Worm (Caenorhabditis elegans) whole organism, L4 larva: ENCODE results near the gene vms-1.

ENCODE experiments used
- D1046.2 ChIP-seq: fragments of 200-800 bp; sonication (Bioruptor generic); IDR thresholded peaks from 2 replicates; pipeline ENCODE4 v1.3.6; 2022; ENCODE audit warnings: missing genetic modification characterization, missing compliant biosample characterization
- F10B5.3 ChIP-seq: sonication (generic microtip); optimal IDR thresholded peaks from 2 replicates; lab custom pipeline; 2016; ENCODE audit warnings: mild to moderate bottlenecking, missing genetic modification characterization, missing compliant biosample characterization
- T26A8.4 ChIP-seq: fragments of 200-800 bp; sonication (Bioruptor generic); IDR thresholded peaks from 2 replicates; pipeline ENCODE4 v1.3.6; 2022; ENCODE audit warnings: missing genetic modification characterization, missing compliant biosample characterization
- Y48G9A.11 ChIP-seq: fragments of 200-800 bp; sonication (Bioruptor generic); IDR thresholded peaks from 2 replicates; pipeline ENCODE4 v1.3.6; 2022; ENCODE audit warnings: missing genetic modification reagents, missing genetic modification characterization, missing compliant biosample characterization
- ZK337.2 ChIP-seq: fragments of 200-800 bp; sonication (Bioruptor generic); IDR thresholded peaks from 2 replicates; pipeline ENCODE4 v1.3.6; 2022; ENCODE audit warnings: missing genetic modification reagents, missing genetic modification characterization, missing compliant biosample characterization
- ZK546.5 ChIP-seq, 2 experiments: sonication (generic microtip); optimal IDR thresholded peaks; 2 replicates each; lab custom pipeline; 2017; ENCODE audit warnings: missing biosample characterization in 2 of 2, missing genetic modification characterization in 2 of 2
- aly-2 ChIP-seq: sonication (generic microtip); optimal IDR thresholded peaks from 2 replicates; lab custom pipeline; 2018; ENCODE audit warnings: missing biosample characterization, missing genetic modification characterization
- attf-4 ChIP-seq: sonication (generic microtip); optimal IDR thresholded peaks from 3 replicates; lab custom pipeline; 2017; ENCODE audit warnings: missing biosample characterization, missing genetic modification characterization
- ceh-20 ChIP-seq: fragments of 200-800 bp; sonication (Bioruptor generic); IDR thresholded peaks from 2 replicates; pipeline ENCODE4 v1.3.6; 2022; ENCODE audit warnings: missing genetic modification reagents, missing genetic modification characterization, missing compliant biosample characterization
- ceh-28 ChIP-seq: fragments of 150-350 bp; optimal IDR thresholded peaks from 2 replicates; lab custom pipeline; 2014; ENCODE audit warnings: missing biosample characterization, missing genetic modification reagents, missing genetic modification characterization
- ceh-32 ChIP-seq: sonication (generic microtip); optimal IDR thresholded peaks from 2 replicates; lab custom pipeline; 2016; ENCODE audit warnings: mild to moderate bottlenecking, missing genetic modification characterization, missing compliant biosample characterization; ENCODE audit not compliant: poor library complexity
- ceh-44 ChIP-seq: fragments of 200-800 bp; sonication (Bioruptor generic); IDR thresholded peaks from 2 replicates; pipeline ENCODE4 v1.3.6; 2022; ENCODE audit warnings: missing genetic modification reagents, missing genetic modification characterization, missing compliant biosample characterization
- ceh-82 ChIP-seq: sonication (generic microtip); optimal IDR thresholded peaks from 2 replicates; lab custom pipeline; 2017; ENCODE audit warnings: missing biosample characterization, missing genetic modification characterization
- cey-2 ChIP-seq: sonication (generic microtip); optimal IDR thresholded peaks from 3 replicates; lab custom pipeline; 2017; ENCODE audit warnings: missing genetic modification characterization, mild to moderate bottlenecking, missing compliant biosample characterization, antibody characterized with exemption, borderline replicate concordance; ENCODE audit not compliant: insufficient read depth
- ctbp-1 ChIP-seq: fragments of 200-800 bp; sonication (Bioruptor generic); IDR thresholded peaks from 2 replicates; pipeline ENCODE4 v1.3.6; 2022; ENCODE audit warnings: missing genetic modification reagents, missing genetic modification characterization, missing compliant biosample characterization
- daf-16 ChIP-seq, 3 experiments: sonication (generic microtip); optimal IDR thresholded peaks; 2 replicates each; lab custom pipeline; 2016 to 2017; ENCODE audit warnings: missing genetic modification characterization in 3 of 3, missing genetic modification reagents in 3 of 3, mild to moderate bottlenecking in 2 of 3, missing compliant biosample characterization in 2 of 3, missing biosample characterization in 1 of 3, moderate library complexity in 1 of 3
- dmd-9 ChIP-seq: fragments of 200-800 bp; sonication (Bioruptor generic); IDR thresholded peaks from 2 replicates; pipeline ENCODE4 v1.3.6; 2022; ENCODE audit warnings: missing genetic modification reagents, missing genetic modification characterization, missing compliant biosample characterization
- duxl-1 ChIP-seq: sonication (generic microtip); optimal IDR thresholded peaks from 2 replicates; lab custom pipeline; 2016; ENCODE audit warnings: mild to moderate bottlenecking, missing genetic modification characterization, moderate library complexity, missing compliant biosample characterization; ENCODE audit not compliant: poor library complexity
- dve-1 ChIP-seq: sonication (generic microtip); optimal IDR thresholded peaks from 2 replicates; lab custom pipeline; 2017; ENCODE audit warnings: antibody characterized with exemption, mild to moderate bottlenecking, missing genetic modification characterization, missing compliant biosample characterization; ENCODE audit not compliant: insufficient read depth
- egl-27 ChIP-seq: sonication (generic microtip); optimal IDR thresholded peaks from 3 replicates; lab custom pipeline; 2017; ENCODE audit warnings: missing biosample characterization, missing genetic modification reagents, missing genetic modification characterization
- egl-43 ChIP-seq: fragments of 200-800 bp; sonication (Bioruptor generic); IDR thresholded peaks from 2 replicates; pipeline ENCODE4 v1.3.6; 2022; ENCODE audit warnings: missing genetic modification reagents, missing genetic modification characterization, missing compliant biosample characterization
- fkh-10 ChIP-seq: fragments of 150-350 bp; optimal IDR thresholded peaks from 2 replicates; lab custom pipeline; 2014; ENCODE audit warnings: missing biosample characterization, missing genetic modification reagents, missing genetic modification characterization
- fos-1 ChIP-seq: fragments of 150-350 bp; optimal IDR thresholded peaks from 2 replicates; lab custom pipeline; 2014; ENCODE audit warnings: missing biosample characterization, missing genetic modification characterization
- hlh-11 ChIP-seq: fragments of 200-800 bp; sonication (Bioruptor generic); optimal IDR thresholded peaks from 2 replicates; lab custom pipeline; 2018; ENCODE audit warnings: mild to moderate bottlenecking, missing genetic modification characterization, missing compliant biosample characterization
- lim-7 ChIP-seq: fragments of 200-800 bp; sonication (Bioruptor generic); IDR thresholded peaks from 2 replicates; pipeline ENCODE4 v1.3.6; 2022; ENCODE audit warnings: missing genetic modification characterization, missing compliant biosample characterization
- lin-15B ChIP-seq: fragments of 150-350 bp; sonication (generic microtip); optimal IDR thresholded peaks from 3 replicates; lab custom pipeline; 2014; ENCODE audit warnings: missing biosample characterization, missing genetic modification characterization
- lin-39 ChIP-seq: fragments of 150-350 bp; optimal IDR thresholded peaks from 2 replicates; lab custom pipeline; 2014; ENCODE audit warnings: missing biosample characterization, missing genetic modification reagents, missing genetic modification characterization
- lsy-2 ChIP-seq, 2 experiments: fragments of 150-350 bp in 1 of 2; sonication (generic microtip) in 1 of 2; optimal IDR thresholded peaks; 2 replicates each; lab custom pipeline; 2014 to 2017; ENCODE audit warnings: missing biosample characterization in 2 of 2, missing genetic modification characterization in 2 of 2
- madf-5 ChIP-seq, 2 experiments: fragments of 200-800 bp; sonication (Bioruptor generic); IDR thresholded peaks; 2 replicates each; pipeline ENCODE4 v1.3.6; 2022; ENCODE audit warnings: missing compliant biosample characterization in 2 of 2, missing genetic modification characterization in 2 of 2
- mdl-1 ChIP-seq, 2 experiments: fragments of 150-350 bp in 1 of 2; sonication (generic microtip) in 1 of 2; optimal IDR thresholded peaks; 2 replicates each; lab custom pipeline; 2014 to 2017; ENCODE audit warnings: missing biosample characterization in 2 of 2, missing genetic modification characterization in 2 of 2
- mdt-29 ChIP-seq: fragments of 200-800 bp; sonication (Bioruptor generic); IDR thresholded peaks from 2 replicates; pipeline ENCODE4 v1.3.6; 2022; ENCODE audit warnings: missing genetic modification reagents, missing genetic modification characterization, missing compliant biosample characterization
- mep-1 ChIP-seq: fragments of 150-350 bp; sonication (generic microtip); optimal IDR thresholded peaks from 3 replicates; lab custom pipeline; 2014; ENCODE audit warnings: missing biosample characterization, missing genetic modification characterization
- mes-2 ChIP-seq: sonication (generic microtip); optimal IDR thresholded peaks from 2 replicates; lab custom pipeline; 2016; ENCODE audit warnings: missing genotype, mild to moderate bottlenecking, missing genetic modification characterization, missing compliant biosample characterization; ENCODE audit not compliant: poor library complexity, severe bottlenecking
- mxl-3 ChIP-seq: fragments of 200-800 bp; sonication (Bioruptor generic); optimal IDR thresholded peaks from 2 replicates; lab custom pipeline; 2018; ENCODE audit warnings: mild to moderate bottlenecking, missing genetic modification characterization, missing compliant biosample characterization
- nhr-111 ChIP-seq: fragments of 200-800 bp; sonication (Bioruptor generic); optimal IDR thresholded peaks from 2 replicates; lab custom pipeline; 2018; ENCODE audit warnings: mild to moderate bottlenecking, missing genetic modification characterization, missing compliant biosample characterization
- nhr-28 ChIP-seq: fragments of 150-350 bp; optimal IDR thresholded peaks from 2 replicates; lab custom pipeline; 2014; ENCODE audit warnings: missing biosample characterization, missing genetic modification characterization
- nhr-76 ChIP-seq: fragments of 150-350 bp; optimal IDR thresholded peaks from 2 replicates; lab custom pipeline; 2014; ENCODE audit warnings: missing biosample characterization, missing genetic modification characterization
- nhr-77 ChIP-seq: fragments of 150-350 bp; optimal IDR thresholded peaks from 2 replicates; lab custom pipeline; 2014; ENCODE audit warnings: missing biosample characterization, missing genetic modification characterization
- php-3 ChIP-seq: fragments of 200-800 bp; sonication (Bioruptor generic); IDR thresholded peaks from 2 replicates; pipeline ENCODE4 v1.3.6; 2022; ENCODE audit warnings: missing genetic modification reagents, missing genetic modification characterization, missing compliant biosample characterization
- rbr-2 ChIP-seq: sonication (generic microtip); optimal IDR thresholded peaks from 2 replicates; lab custom pipeline; 2016; ENCODE audit warnings: missing genotype, missing genetic modification characterization, missing compliant biosample characterization
- spr-1 ChIP-seq: sonication (generic microtip); optimal IDR thresholded peaks from 2 replicates; lab custom pipeline; 2016; ENCODE audit warnings: mild to moderate bottlenecking, missing genetic modification characterization, missing compliant biosample characterization
- spr-3 ChIP-seq: fragments of 200-800 bp; sonication (Bioruptor generic); optimal IDR thresholded peaks from 2 replicates; lab custom pipeline; 2018; ENCODE audit warnings: mild to moderate bottlenecking, missing genetic modification characterization, missing compliant biosample characterization
- tag-97 ChIP-seq: fragments of 200-800 bp; sonication (Bioruptor generic); IDR thresholded peaks from 2 replicates; pipeline ENCODE4 v1.3.6; 2022; ENCODE audit warnings: missing genetic modification characterization, missing compliant biosample characterization
- tra-1 ChIP-seq: fragments of 200-800 bp; sonication (Bioruptor generic); IDR thresholded peaks from 2 replicates; pipeline ENCODE4 v1.3.6; 2022; ENCODE audit warnings: missing genetic modification reagents, missing genetic modification characterization, missing compliant biosample characterization
- unc-39 ChIP-seq: sonication (generic microtip); optimal IDR thresholded peaks from 2 replicates; lab custom pipeline; 2017; ENCODE audit warnings: missing biosample characterization, missing genetic modification characterization
- vab-7 ChIP-seq: fragments of 200-800 bp; sonication (Bioruptor generic); IDR thresholded peaks from 2 replicates; pipeline ENCODE4 v1.3.6; 2022; ENCODE audit warnings: missing genetic modification reagents, missing genetic modification characterization, missing compliant biosample characterization
- zag-1 ChIP-seq: fragments of 150-350 bp; optimal IDR thresholded peaks from 2 replicates; lab custom pipeline; 2014; ENCODE audit warnings: missing biosample characterization, missing genetic modification characterization
- zfp-3 ChIP-seq: fragments of 200-800 bp; sonication (Bioruptor generic); conservative IDR thresholded peaks from 2 replicates; pipeline ENCODE4 v1.3.6; 2022; ENCODE audit warnings: missing genetic modification reagents, missing genetic modification characterization, missing compliant biosample characterization
- zip-11 ChIP-seq: fragments of 200-800 bp; sonication (Bioruptor generic); IDR thresholded peaks from 2 replicates; pipeline ENCODE4 v1.3.6; 2022; ENCODE audit warnings: missing genetic modification characterization, missing compliant biosample characterization
- zip-2 ChIP-seq: fragments of 150-350 bp; optimal IDR thresholded peaks from 2 replicates; lab custom pipeline; 2014; ENCODE audit warnings: missing biosample characterization, missing genetic modification characterization
- ztf-7 ChIP-seq: fragments of 150-350 bp; optimal IDR thresholded peaks from 2 replicates; lab custom pipeline; 2014; ENCODE audit warnings: missing biosample characterization, missing genetic modification characterization

Gene vms-1

DNA sequence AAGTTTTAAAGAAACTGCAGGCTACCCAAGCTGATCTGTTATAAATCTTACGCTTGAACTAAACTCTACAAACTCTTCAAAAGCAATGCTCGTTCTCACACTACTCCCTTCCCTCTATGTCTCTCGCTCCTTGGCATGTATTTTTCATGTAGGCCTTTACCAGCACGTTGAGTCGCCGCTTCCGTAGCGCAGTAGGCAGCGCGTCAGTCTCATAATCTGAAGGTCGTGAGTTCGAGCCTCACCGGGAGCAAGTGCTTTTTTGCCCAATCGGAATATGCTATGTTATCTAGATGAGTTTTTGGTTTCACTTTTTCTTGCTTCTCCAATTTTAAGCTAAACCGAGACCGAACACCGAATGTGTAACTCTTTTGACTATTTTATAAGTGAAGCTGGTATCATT lies 18.1 kb downstream of the vms-1 start (continued):
- TF ChIP-seq F10B5.3 (no peak), fkh-10 (GFP tag; lab: Kevin White, UChicago) (peak; percentile 9), zip-11 (no peak), nhr-76 (tag; lab: Kevin White, UChicago) (no peak), madf-5 (GFP tag; IDR thresholded peaks at IDR 0.05; lab: Robert Waterston, UW) (no peak), Y48G9A.11 (GFP tag; lab: Robert Waterston, UW) (peak; percentile 64; the same call in 1 of the 2 replicates), mdt-29 (no peak), attf-4 (tag; lab: Kevin White, UChicago) (no peak), ceh-44 (GFP tag; lab: Robert Waterston, UW) (peak; percentile 82), aly-2 (tag; lab: Kevin White, UChicago) (no peak), fos-1 (tag; lab: Kevin White, UChicago) (no peak), rbr-2 (peak; percentile 41), vab-7 (GFP tag; lab: Robert Waterston, UW) (no peak), ceh-32 (tag; lab: Kevin White, UChicago) (no peak), D1046.2 (GFP tag; lab: Robert Waterston, UW) (0 out of 2 replicates have a peak, but pooled peaks have one; percentile 50), dmd-9 (GFP tag; lab: Robert Waterston, UW) (peak; percentile 68; the same call in 1 of the 2 replicates), ceh-28 (tag; lab: Kevin White, UChicago) (no peak), ceh-20 (GFP tag; lab: Robert Waterston, UW) (peak; percentile 55; the same call in 1 of the 2 replicates), cey-2 (tag; lab: Kevin White, UChicago) (no peak), ZK546.5 (tag; optimal IDR thresholded peaks at IDR 0.05; lab: Kevin White, UChicago) (no peak), hlh-11 (peak; percentile 38), tag-97 (GFP tag; lab: Robert Waterston, UW) (no peak), mes-2 (tag; lab: Kevin White, UChicago) (peak; percentile 82), php-3 (no peak), T26A8.4 (peak; percentile 75), nhr-77 (tag; lab: Kevin White, UChicago) (no peak), nhr-28 (no peak), ctbp-1 (GFP tag; lab: Robert Waterston, UW) (peak; percentile 64), lin-39 (no peak), mdl-1 (tag; optimal IDR thresholded peaks at IDR 0.05; lab: Kevin White, UChicago) (peak in 1 of 2 experiments; percentile 24), tra-1 (GFP tag; lab: Robert Waterston, UW) (no peak), zip-2 (tag; lab: Kevin White, UChicago) (no peak), nhr-111 (GFP tag; lab: Kevin White, UChicago) (no peak), spr-1 (no peak), zfp-3 (GFP tag; lab: Robert Waterston, UW) (no peak), ZK337.2 (GFP tag; lab: Robert Waterston, UW) (peak; percentile 32; the same call in 1 of the 2 replicates), duxl-1 (tag; lab: Kevin White, UChicago) (no peak), egl-43 (peak; percentile 86), daf-16 (GFP tag; optimal IDR thresholded peaks at IDR 0.05; lab: Kevin White, UChicago) (no peak), daf-16 (tag; optimal IDR thresholded peaks at IDR 0.05; lab: Kevin White, UChicago) (peak; percentile 38), lim-7 (GFP tag; lab: Robert Waterston, UW) (peak; percentile 72), ceh-82 (tag; lab: Kevin White, UChicago) (no peak), lsy-2 (tag; optimal IDR thresholded peaks at IDR 0.05; lab: Kevin White, UChicago) (peak in 1 of 2 experiments; percentile 56), zag-1 (tag; lab: Kevin White, UChicago) (no peak), lin-15B (tag; lab: Kevin White, UChicago) (no peak), unc-39 (no peak), mxl-3 (GFP tag; lab: Kevin White, UChicago) (no peak), egl-27 (tag; lab: Kevin White, UChicago) (no peak), ztf-7 (no peak), spr-3 (peak; percentile 18), dve-1 (tag; lab: Kevin White, UChicago) (peak; percentile 5), mep-1 (tag; lab: Kevin White, UChicago) (peak; percentile 15)
